Fruit fly (Drosophila melanogaster) whole organism, embryonic: ENCODE data around the gene Gcna.

Experiments used
- BEAF-32 ChIP-seq: fragments of 200-800 bp; sonication (Bioruptor generic); optimal IDR thresholded peaks from 3 replicates; lab custom pipeline; 2017; ENCODE audit warnings: missing biosample characterization, missing genetic modification characterization, mild to moderate bottlenecking, moderate library complexity, missing genetic modification reagents
- Bdp1 ChIP-seq: fragments of 200-800 bp; sonication (Bioruptor generic); optimal IDR thresholded peaks from 3 replicates; lab custom pipeline; 2016; ENCODE audit warnings: missing biosample characterization, missing genetic modification characterization
- Bgb ChIP-seq: fragments of 200-800 bp; sonication (Bioruptor generic); IDR thresholded peaks from 2 replicates; pipeline ENCODE4 v1.3.6; 2022; ENCODE audit warnings: missing biosample characterization, missing genetic modification characterization; ENCODE audit not compliant: partially characterized antibody
- CG10267 ChIP-seq: fragments of 200-800 bp; sonication (Bioruptor generic); optimal IDR thresholded peaks from 2 replicates; lab custom pipeline; 2018; ENCODE audit warnings: missing biosample characterization, mild to moderate bottlenecking, missing genetic modification characterization, moderate library complexity
- CG10959 ChIP-seq: fragments of 200-800 bp; sonication (Bioruptor generic); IDR thresholded peaks from 2 replicates; pipeline ENCODE4 v1.3.6; 2022; ENCODE audit warnings: missing biosample characterization, missing genetic modification characterization
- CG12744 ChIP-seq: fragments of 200-800 bp; sonication (Bioruptor generic); optimal IDR thresholded peaks from 2 replicates; lab custom pipeline; 2016; ENCODE audit warnings: missing biosample characterization, missing genetic modification characterization
- CG12942 ChIP-seq: fragments of 200-800 bp; sonication (Bioruptor generic); optimal IDR thresholded peaks from 3 replicates; lab custom pipeline; 2016; ENCODE audit warnings: missing biosample characterization, missing genetic modification characterization
- CG13123 ChIP-seq: fragments of 200-800 bp; sonication (Bioruptor generic); optimal IDR thresholded peaks from 2 replicates; lab custom pipeline; 2016; ENCODE audit warnings: missing biosample characterization, missing genetic modification characterization
- CG14667 ChIP-seq: fragments of 200-800 bp; sonication (Bioruptor generic); IDR thresholded peaks from 2 replicates; pipeline ENCODE4 v1.3.6; 2022; ENCODE audit warnings: missing biosample characterization, missing genetic modification characterization
- CG16813 ChIP-seq: fragments of 200-800 bp; sonication (Bioruptor generic); IDR thresholded peaks from 3 replicates; pipeline ENCODE4 v1.3.6; 2022; ENCODE audit warnings: missing biosample characterization, missing genetic modification characterization; ENCODE audit not compliant: partially characterized antibody
- CG17361 ChIP-seq: fragments of 200-800 bp; sonication (Bioruptor generic); IDR thresholded peaks from 3 replicates; pipeline ENCODE4 v1.3.6; 2022; ENCODE audit warnings: missing biosample characterization, missing genetic modification characterization
- CG2875 ChIP-seq: fragments of 200-800 bp; sonication (Bioruptor generic); optimal IDR thresholded peaks from 2 replicates; lab custom pipeline; 2017; ENCODE audit warnings: missing biosample characterization, mild to moderate bottlenecking, missing genetic modification characterization, missing genetic modification reagents
- CG30020 ChIP-seq: fragments of 200-800 bp; optimal IDR thresholded peaks from 2 replicates; lab custom pipeline; 2019; ENCODE audit warnings: missing biosample characterization, mild to moderate bottlenecking, missing genetic modification characterization, moderate library complexity
- CG30431 ChIP-seq: fragments of 200-800 bp; sonication (Bioruptor generic); optimal IDR thresholded peaks from 2 replicates; lab custom pipeline; 2017; ENCODE audit warnings: missing biosample characterization, missing genetic modification characterization
- CG3281 ChIP-seq: fragments of 200-800 bp; sonication (Bioruptor generic); optimal IDR thresholded peaks from 3 replicates; lab custom pipeline; 2017; ENCODE audit warnings: missing biosample characterization, mild to moderate bottlenecking, missing genetic modification characterization
- CG4328 ChIP-seq: fragments of 200-800 bp; sonication (Bioruptor generic); optimal IDR thresholded peaks from 3 replicates; lab custom pipeline; 2017; ENCODE audit warnings: missing biosample characterization, missing genetic modification reagents, missing genetic modification characterization
- CG4730 ChIP-seq: fragments of 200-800 bp; sonication (Bioruptor generic); IDR thresholded peaks from 2 replicates; pipeline ENCODE4 v1.3.6; 2022; ENCODE audit warnings: missing biosample characterization, missing genetic modification characterization
- CG6689 ChIP-seq: fragments of 200-800 bp; sonication (Bioruptor generic); IDR thresholded peaks from 2 replicates; pipeline ENCODE4 v1.3.6; 2022; ENCODE audit warnings: missing biosample characterization, missing genetic modification characterization
- CG7963 ChIP-seq: fragments of 200-800 bp; sonication (Bioruptor generic); IDR thresholded peaks from 3 replicates; pipeline ENCODE4 v1.3.6; 2022; ENCODE audit warnings: missing biosample characterization, missing genetic modification characterization; ENCODE audit not compliant: partially characterized antibody
- CG8765 ChIP-seq: fragments of 200-800 bp; sonication (Bioruptor generic); IDR thresholded peaks from 2 replicates; pipeline ENCODE4 v1.3.6; 2022; ENCODE audit warnings: missing biosample characterization, missing genetic modification characterization
- D19B ChIP-seq: fragments of 200-800 bp; sonication (Bioruptor generic); optimal IDR thresholded peaks from 2 replicates; lab custom pipeline; 2017; ENCODE audit warnings: missing biosample characterization, mild to moderate bottlenecking, missing genetic modification characterization
- Drgx ChIP-seq: fragments of 200-800 bp; sonication (Bioruptor generic); IDR thresholded peaks from 2 replicates; pipeline ENCODE4 v1.3.6; 2022; ENCODE audit warnings: missing biosample characterization, missing genetic modification characterization
- E2f1 ChIP-seq: fragments of 200-800 bp; sonication (Bioruptor generic); IDR thresholded peaks from 2 replicates; pipeline ENCODE4 v1.3.6; 2022; ENCODE audit warnings: missing biosample characterization, missing genetic modification characterization
- HLH3B ChIP-seq: fragments of 200-800 bp; sonication (Bioruptor generic); IDR thresholded peaks from 2 replicates; pipeline ENCODE4 v1.3.6; 2022; ENCODE audit warnings: missing biosample characterization, missing genetic modification characterization
- Hmr ChIP-seq: fragments of 200-800 bp; sonication (Bioruptor generic); optimal IDR thresholded peaks from 3 replicates; lab custom pipeline; 2017; ENCODE audit warnings: mild to moderate bottlenecking, missing biosample characterization, missing genetic modification reagents, missing genetic modification characterization
- Hr51 ChIP-seq, 2 experiments: fragments of 200-800 bp; sonication (Bioruptor generic); optimal IDR thresholded peaks; 2 replicates in 1 of 2; 3 replicates in 1 of 2; lab custom pipeline; 2016 to 2018; ENCODE audit warnings: missing biosample characterization in 2 of 2, missing genetic modification characterization in 2 of 2, mild to moderate bottlenecking in 1 of 2, moderate library complexity in 1 of 2
- Hr78 ChIP-seq, 2 experiments: fragments of 200-800 bp in 1 of 2; fragments of >200 bp in 1 of 2; sonication (Bioruptor generic) in 1 of 2; optimal IDR thresholded peaks; 2 replicates each; lab custom pipeline; 2017 to 2019; ENCODE audit warnings: missing biosample characterization in 2 of 2, missing genetic modification characterization in 2 of 2, mild to moderate bottlenecking in 1 of 2, moderate library complexity in 1 of 2
- Hsf ChIP-seq: fragments of 200-800 bp; sonication (Bioruptor generic); optimal IDR thresholded peaks from 3 replicates; lab custom pipeline; 2016; ENCODE audit warnings: missing biosample characterization, missing genetic modification characterization
- MBD-R2 ChIP-seq: fragments of 200-800 bp; sonication (Bioruptor generic); IDR thresholded peaks from 2 replicates; pipeline ENCODE4 v1.3.6; 2022; ENCODE audit warnings: missing biosample characterization, missing genetic modification characterization
- Myb ChIP-seq: fragments of 200-800 bp; sonication (Bioruptor generic); optimal IDR thresholded peaks from 2 replicates; lab custom pipeline; 2016; ENCODE audit warnings: missing biosample characterization, missing genetic modification characterization
- Opbp ChIP-seq: fragments of 200-800 bp; sonication (Bioruptor generic); IDR thresholded peaks from 3 replicates; pipeline ENCODE4 v1.3.6; 2022; ENCODE audit warnings: missing biosample characterization, missing genetic modification characterization; ENCODE audit not compliant: partially characterized antibody
- ara ChIP-seq: fragments of 200-800 bp; sonication (Bioruptor generic); IDR thresholded peaks from 2 replicates; pipeline ENCODE4 v1.3.6; 2022; ENCODE audit warnings: missing biosample characterization, missing genetic modification characterization
- eyg ChIP-seq: fragments of 200-800 bp; sonication (Bioruptor generic); optimal IDR thresholded peaks from 3 replicates; lab custom pipeline; 2016; ENCODE audit warnings: missing biosample characterization, missing genetic modification characterization
- fd96Cb ChIP-seq: fragments of 200-800 bp; sonication (Bioruptor generic); optimal IDR thresholded peaks from 2 replicates; lab custom pipeline; 2018; ENCODE audit warnings: missing biosample characterization, mild to moderate bottlenecking, missing genetic modification characterization, moderate library complexity
- fu2 ChIP-seq: fragments of 200-800 bp; sonication (Bioruptor generic); optimal IDR thresholded peaks from 2 replicates; lab custom pipeline; 2016; ENCODE audit warnings: missing biosample characterization, missing genetic modification characterization
- gcm2 ChIP-seq: fragments of 200-800 bp; sonication (Bioruptor generic); optimal IDR thresholded peaks from 2 replicates; lab custom pipeline; 2016; ENCODE audit warnings: missing biosample characterization, missing genetic modification characterization
- kah ChIP-seq: fragments of 200-800 bp; sonication (Bioruptor generic); optimal IDR thresholded peaks from 2 replicates; lab custom pipeline; 2018; ENCODE audit warnings: missing biosample characterization, mild to moderate bottlenecking, missing genetic modification characterization
- ken ChIP-seq: fragments of 200-800 bp; sonication (Bioruptor generic); IDR thresholded peaks from 3 replicates; pipeline ENCODE4 v1.3.6; 2022; ENCODE audit warnings: missing biosample characterization, missing genetic modification characterization
- knrl ChIP-seq: fragments of 200-800 bp; sonication (Bioruptor generic); IDR thresholded peaks from 3 replicates; pipeline ENCODE4 v1.3.6; 2022; ENCODE audit warnings: missing biosample characterization, missing genetic modification characterization; ENCODE audit not compliant: partially characterized antibody
- mld ChIP-seq: fragments of 200-800 bp; sonication (Bioruptor generic); IDR thresholded peaks from 3 replicates; pipeline ENCODE4 v1.3.6; 2022; ENCODE audit warnings: missing biosample characterization, missing genetic modification characterization; ENCODE audit not compliant: partially characterized antibody
- nmo ChIP-seq: fragments of 200-800 bp; sonication (Bioruptor generic); optimal IDR thresholded peaks from 2 replicates; lab custom pipeline; 2018; ENCODE audit warnings: missing biosample characterization, mild to moderate bottlenecking, missing genetic modification characterization, moderate library complexity
- onecut ChIP-seq: fragments of 200-800 bp; sonication (Bioruptor generic); IDR thresholded peaks from 2 replicates; pipeline ENCODE4 v1.3.6; 2022; ENCODE audit warnings: missing biosample characterization, missing genetic modification characterization
- phol ChIP-seq: fragments of 200-800 bp; sonication (Bioruptor generic); optimal IDR thresholded peaks from 3 replicates; lab custom pipeline; 2018; ENCODE audit warnings: missing biosample characterization, mild to moderate bottlenecking, missing genetic modification characterization, moderate library complexity
- sd ChIP-seq: fragments of 200-800 bp; sonication (Bioruptor generic); optimal IDR thresholded peaks from 3 replicates; lab custom pipeline; 2018; ENCODE audit warnings: missing biosample characterization, mild to moderate bottlenecking, missing genetic modification characterization, moderate library complexity
- sisA ChIP-seq: fragments of 200-800 bp; sonication (Bioruptor generic); IDR thresholded peaks from 2 replicates; pipeline ENCODE4 v1.3.6; 2022; ENCODE audit warnings: missing biosample characterization, missing genetic modification characterization
- stc ChIP-seq: fragments of 200-800 bp; sonication (Bioruptor generic); IDR thresholded peaks from 2 replicates; pipeline ENCODE4 v1.3.6; 2022; ENCODE audit warnings: missing biosample characterization, missing genetic modification characterization
- trh ChIP-seq: fragments of 200-800 bp; sonication (Bioruptor generic); optimal IDR thresholded peaks from 2 replicates; lab custom pipeline; 2016; ENCODE audit warnings: missing biosample characterization, missing genetic modification characterization
- wek ChIP-seq: fragments of 200-800 bp; sonication (Bioruptor generic); optimal IDR thresholded peaks from 3 replicates; lab custom pipeline; 2018; ENCODE audit warnings: missing biosample characterization, mild to moderate bottlenecking, missing genetic modification characterization, moderate library complexity
- zfh2 ChIP-seq: fragments of 200-800 bp; sonication (Bioruptor generic); optimal IDR thresholded peaks from 2 replicates; lab custom pipeline; 2016; ENCODE audit warnings: missing biosample characterization, missing genetic modification characterization

Gcna gene

dm6 chrX:1879606-1880110, 14.0 kb upstream of the Gcna start, which contains the start of gene CG14818 (continued):
- no peak for TF ChIP-seq CG13123
- peak; percentile 55 for TF ChIP-seq MBD-R2
- peak; percentile 33; the same call in 1 of the 2 replicates for TF ChIP-seq CG10959 (GFP tag; lab: Robert Waterston, UW)
- peak; percentile 79 for TF ChIP-seq Opbp (GFP tag; lab: Robert Waterston, UW)
- peak in 1 of 2 experiments; percentile 62 for TF ChIP-seq Hr78 (GFP tag; optimal IDR thresholded peaks at IDR 0.05; lab: Kevin White, UChicago)
- peak; percentile 56 for TF ChIP-seq CG8765 (GFP tag; lab: Robert Waterston, UW)
- TF ChIP-seq trh (GFP tag; lab: Kevin White, UChicago): no peak
- TF ChIP-seq Drgx (GFP tag; lab: Robert Waterston, UW): peak; percentile 43
- peak; percentile 47 for TF ChIP-seq Myb (GFP tag; lab: Kevin White, UChicago)
- no peak for TF ChIP-seq kah (GFP tag; lab: Kevin White, UChicago)
- peak; percentile 60 for TF ChIP-seq CG4328 (GFP tag; lab: Kevin White, UChicago)
- peak; percentile 83 for TF ChIP-seq BEAF-32 (GFP tag; lab: Kevin White, UChicago)
- peak; percentile 63 for TF ChIP-seq fu2
- 0 out of 2 replicates have a peak, but pooled peaks have one; percentile 29 for TF ChIP-seq stc (GFP tag; lab: Robert Waterston, UW)
- TF ChIP-seq CG30431 (GFP tag; lab: Kevin White, UChicago): peak; percentile 12
- peak; percentile 56 for TF ChIP-seq CG6689 (GFP tag; lab: Robert Waterston, UW)
- peak; percentile 59 for TF ChIP-seq nmo
- TF ChIP-seq Hr51 (GFP tag; optimal IDR thresholded peaks at IDR 0.05; lab: Kevin White, UChicago): peak; percentile 41 to 45
- 0 out of 2 replicates have a peak, but pooled peaks have one; percentile 15 for TF ChIP-seq CG14667 (GFP tag; lab: Robert Waterston, UW)
- peak; percentile 26 for TF ChIP-seq D19B (GFP tag; lab: Kevin White, UChicago)
- TF ChIP-seq onecut: no peak; the same call in 1 of the 2 replicates
- TF ChIP-seq E2f1 (GFP tag; lab: Robert Waterston, UW): peak; percentile 51; the same call in 1 of the 2 replicates
- TF ChIP-seq zfh2 (GFP tag; lab: Kevin White, UChicago): peak; percentile 72
- TF ChIP-seq sd (tag; lab: Kevin White, UChicago): no peak
- TF ChIP-seq wek (GFP tag; lab: Kevin White, UChicago): peak; percentile 81
- peak; percentile 66 for TF ChIP-seq HLH3B (GFP tag; lab: Robert Waterston, UW)
- peak; percentile 29; the same call in 1 of the 2 replicates for TF ChIP-seq ara (GFP tag; lab: Robert Waterston, UW)
- peak; percentile 68 for TF ChIP-seq CG7963 (GFP tag; lab: Robert Waterston, UW)
- TF ChIP-seq ken (GFP tag; lab: Robert Waterston, UW): peak; percentile 67; the same call in 2 of the 3 replicates
- no peak for TF ChIP-seq CG12744
- TF ChIP-seq mld (GFP tag; lab: Robert Waterston, UW): peak; percentile 57; the same call in 1 of the 3 replicates
- peak; percentile 36 for TF ChIP-seq CG12942 (GFP tag; lab: Kevin White, UChicago)
- peak; percentile 49 for TF ChIP-seq Hsf
- TF ChIP-seq gcm2 (GFP tag; lab: Kevin White, UChicago): peak; percentile 6
- peak; percentile 88 for TF ChIP-seq CG16813
- peak; percentile 81 for TF ChIP-seq Bgb
- TF ChIP-seq CG4730 (GFP tag; lab: Robert Waterston, UW): peak; percentile 26; the same call in 1 of the 2 replicates
- peak; percentile 65 for TF ChIP-seq CG17361 (GFP tag; lab: Robert Waterston, UW)
- TF ChIP-seq fd96Cb (tag; lab: Kevin White, UChicago): peak; percentile 56
- TF ChIP-seq CG3281 (GFP tag; lab: Kevin White, UChicago): peak; percentile 55
- peak; percentile 45 for TF ChIP-seq CG10267 (tag; lab: Kevin White, UChicago)
- peak; percentile 89 for TF ChIP-seq knrl
- TF ChIP-seq eyg (GFP tag; lab: Kevin White, UChicago): peak; percentile 19
- TF ChIP-seq phol (tag; lab: Kevin White, UChicago): peak; percentile 63
- peak; percentile 52 for TF ChIP-seq sisA (GFP tag; lab: Robert Waterston, UW)
- no peak for TF ChIP-seq CG30020 (tag; lab: Kevin White, UChicago)
- no peak for TF ChIP-seq CG2875
- TF ChIP-seq Hmr (GFP tag; lab: Kevin White, UChicago): peak; percentile 70
- TF ChIP-seq Bdp1 (GFP tag; lab: Kevin White, UChicago): peak; percentile 47
